Fruit fly (Drosophila melanogaster): ENCODE data around the gene grk.

The grk gene

dm6 chr2L:8414887-8415883 is 18.2 kb downstream of the grk start, which contains the start of the genes CG13398 and Akap200 (continued):
- no peak for TF ChIP-seq CG10979 (tag; optimal IDR thresholded peaks at IDR 0.05)
- TF ChIP-seq Vsx1 (GFP tag; optimal IDR thresholded peaks at IDR 0.05): no peak
- TF ChIP-seq CG7271 (tag; optimal IDR thresholded peaks at IDR 0.05): no peak
- no peak for TF ChIP-seq CG15269 (tag; optimal IDR thresholded peaks at IDR 0.05)
- TF ChIP-seq CG10462 (GFP tag; optimal IDR thresholded peaks at IDR 0.05): no peak
- no peak for TF ChIP-seq eve (GFP tag; optimal IDR thresholded peaks at IDR 0.05)
- TF ChIP-seq CG11696 (GFP tag; IDR thresholded peaks at IDR 0.05): no peak
- TF ChIP-seq maf-S (GFP tag; optimal IDR thresholded peaks at IDR 0.05): no peak
- TF ChIP-seq sens (GFP tag): peak; percentile 90
- no peak for TF ChIP-seq CG7556 (GFP tag; optimal IDR thresholded peaks at IDR 0.05)
- TF ChIP-seq tll (GFP tag; optimal IDR thresholded peaks at IDR 0.05): no peak
- TF ChIP-seq CG9437 (GFP tag; optimal IDR thresholded peaks at IDR 0.05): peak; percentile 57
- peak; percentile 1 for TF ChIP-seq stwl (tag; optimal IDR thresholded peaks at IDR 0.05)
- 0 out of 2 replicates have a peak, but pooled peaks have one; percentile 30 for TF ChIP-seq CG9215 (GFP tag; IDR thresholded peaks at IDR 0.05)
- TF ChIP-seq tap (tag; optimal IDR thresholded peaks at IDR 0.05): no peak
- TF ChIP-seq pros (GFP tag; optimal IDR thresholded peaks at IDR 0.05): peak; percentile 24
- TF ChIP-seq Dip2 (GFP tag; IDR thresholded peaks at IDR 0.05): no peak
- no peak for TF ChIP-seq crp (GFP tag; optimal IDR thresholded peaks at IDR 0.05)
- TF ChIP-seq BEAF-32 (GFP tag; optimal IDR thresholded peaks at IDR 0.05): peak; percentile 16
- no peak for TF ChIP-seq cato (GFP tag; optimal IDR thresholded peaks at IDR 0.05; ENCODE audit: borderline replicate concordance)
- TF ChIP-seq CG9797 (GFP tag; optimal IDR thresholded peaks at IDR 0.05): peak; percentile 64
- TF ChIP-seq fru (optimal IDR thresholded peaks at IDR 0.05): no peak
- no peak for TF ChIP-seq sc (optimal IDR thresholded peaks at IDR 0.05)
- no peak for TF ChIP-seq sc (GFP tag; optimal IDR thresholded peaks at IDR 0.05)

- TF ChIP-seq CG17802 (tag; optimal IDR thresholded peaks at IDR 0.05) (peak; percentile 38), HLH3B (GFP tag; IDR thresholded peaks at IDR 0.05) (0 out of 2 replicates have a peak, but pooled peaks have one; percentile 14), HLHmδ (GFP tag; optimal IDR thresholded peaks at IDR 0.05) (peak; percentile 46), cas (GFP tag; IDR thresholded peaks at IDR 0.05) (0 out of 2 replicates have a peak, but pooled peaks have one; percentile 17), crol (GFP tag; IDR thresholded peaks at IDR 0.05) (0 out of 2 replicates have a peak, but pooled peaks have one; percentile 9), CG34376 (GFP tag; optimal IDR thresholded peaks at IDR 0.05) (no peak), CG9817 (tag; optimal IDR thresholded peaks at IDR 0.05) (no peak), D19A (tag; optimal IDR thresholded peaks at IDR 0.05) (peak; percentile 86), CG8290 (GFP tag; optimal IDR thresholded peaks at IDR 0.05) (no peak), CG8290 (tag; optimal IDR thresholded peaks at IDR 0.05) (no peak), bsh (GFP tag; optimal IDR thresholded peaks at IDR 0.05) (peak in 1 of 2 experiments; percentile 12), al (GFP tag; IDR thresholded peaks at IDR 0.05) (no peak), row (GFP tag; IDR thresholded peaks at IDR 0.05) (0 out of 3 replicates have a peak, but pooled peaks have one; percentile 10), sima (GFP tag; optimal IDR thresholded peaks at IDR 0.05) (no peak), dan (GFP tag; IDR thresholded peaks at IDR 0.05) (no peak), shn (GFP tag; optimal IDR thresholded peaks at IDR 0.05) (no peak), Elba2 (GFP tag; optimal IDR thresholded peaks at IDR 0.05) (no peak), Blimp-1 (GFP tag; optimal IDR thresholded peaks at IDR 0.05) (peak; percentile 60), ato (GFP tag; IDR thresholded peaks at IDR 0.05; ENCODE audit: partially characterized antibody) (peak; percentile 46; the same call in 1 of the 2 replicates), CG14667 (GFP tag; IDR thresholded peaks at IDR 0.05) (no peak), ERR (GFP tag; optimal IDR thresholded peaks at IDR 0.05) (no peak), pho (GFP tag; optimal IDR thresholded peaks at IDR 0.05) (no peak), ash1 (GFP tag; optimal IDR thresholded peaks at IDR 0.05) (no peak), CG14710 (tag; optimal IDR thresholded peaks at IDR 0.05) (peak; percentile 10), nom (GFP tag; optimal IDR thresholded peaks at IDR 0.05) (peak; percentile 43), maf-S (GFP tag; optimal IDR thresholded peaks at IDR 0.05) (no peak)
Observed at dm6 chr2L:8411530-8411929, 21.9 kb downstream of the grk start, which contains the start of gene Naglu. Naglu (minus strand) TSS chr2L:8411868.

Data from whole organism, embryonic.